Fruit fly (Drosophila melanogaster) whole organism, embryonic: Measurements from ENCODE around the gene neur.

Experiments used
- Blimp-1 ChIP-seq: fragments of 200-800 bp; sonication (Bioruptor generic); optimal IDR thresholded peaks from 3 replicates; lab custom pipeline; 2018; ENCODE audit warnings: missing biosample characterization, missing genetic modification characterization, mild to moderate bottlenecking, moderate library complexity, missing genetic modification reagents
- C15 ChIP-seq: fragments of 200-800 bp; sonication (Bioruptor generic); IDR thresholded peaks from 3 replicates; pipeline ENCODE4 v1.3.6; 2022; ENCODE audit warnings: missing biosample characterization, missing genetic modification characterization
- CG10654 ChIP-seq: fragments of 200-800 bp; sonication (Bioruptor generic); optimal IDR thresholded peaks from 2 replicates; lab custom pipeline; 2016; ENCODE audit warnings: missing biosample characterization, missing genetic modification characterization
- CG10959 ChIP-seq: fragments of 200-800 bp; sonication (Bioruptor generic); IDR thresholded peaks from 2 replicates; pipeline ENCODE4 v1.3.6; 2022; ENCODE audit warnings: missing biosample characterization, missing genetic modification characterization
- CG10979 ChIP-seq: fragments of 200-800 bp; sonication (Bioruptor generic); optimal IDR thresholded peaks from 2 replicates; lab custom pipeline; 2018; ENCODE audit warnings: missing biosample characterization, mild to moderate bottlenecking, missing genetic modification characterization, moderate library complexity
- CG11398 ChIP-seq: fragments of 200-800 bp; sonication (Bioruptor generic); optimal IDR thresholded peaks from 2 replicates; lab custom pipeline; 2016; ENCODE audit warnings: missing biosample characterization, missing genetic modification characterization
- CG11695 ChIP-seq: fragments of 200-800 bp; sonication (Bioruptor generic); IDR thresholded peaks from 3 replicates; pipeline ENCODE4 v1.3.6; 2022; ENCODE audit warnings: missing biosample characterization, missing genetic modification characterization
- CG12659 ChIP-seq: fragments of 200-800 bp; sonication (Bioruptor generic); optimal IDR thresholded peaks from 3 replicates; lab custom pipeline; 2017; ENCODE audit warnings: mild to moderate bottlenecking, missing biosample characterization, missing genetic modification reagents, missing genetic modification characterization
- CG12769 ChIP-seq: fragments of 200-800 bp; sonication (Bioruptor generic); optimal IDR thresholded peaks from 2 replicates; lab custom pipeline; 2019; ENCODE audit warnings: missing biosample characterization, mild to moderate bottlenecking, missing genetic modification characterization, moderate library complexity
- CG13287 ChIP-seq: fragments of 200-800 bp; sonication (Bioruptor generic); IDR thresholded peaks from 2 replicates; pipeline ENCODE4 v1.3.6; 2022; ENCODE audit warnings: missing biosample characterization, missing genetic modification characterization; ENCODE audit not compliant: partially characterized antibody
- CG13296 ChIP-seq: fragments of 200-800 bp; sonication (Bioruptor generic); optimal IDR thresholded peaks from 3 replicates; lab custom pipeline; 2018; ENCODE audit warnings: missing biosample characterization, mild to moderate bottlenecking, missing genetic modification characterization
- CG1602 ChIP-seq: fragments of 200-800 bp; sonication (Bioruptor generic); optimal IDR thresholded peaks from 3 replicates; lab custom pipeline; 2016; ENCODE audit warnings: missing biosample characterization, missing genetic modification characterization
- CG16813 ChIP-seq: fragments of 200-800 bp; sonication (Bioruptor generic); IDR thresholded peaks from 3 replicates; pipeline ENCODE4 v1.3.6; 2022; ENCODE audit warnings: missing biosample characterization, missing genetic modification characterization; ENCODE audit not compliant: partially characterized antibody
- CG17361 ChIP-seq: fragments of 200-800 bp; sonication (Bioruptor generic); IDR thresholded peaks from 3 replicates; pipeline ENCODE4 v1.3.6; 2022; ENCODE audit warnings: missing biosample characterization, missing genetic modification characterization
- CG30403 ChIP-seq: fragments of 200-800 bp; sonication (Bioruptor generic); optimal IDR thresholded peaks from 3 replicates; lab custom pipeline; 2016; ENCODE audit warnings: missing biosample characterization, missing genetic modification characterization
- CG3838 ChIP-seq: fragments of 200-800 bp; sonication (Bioruptor generic); optimal IDR thresholded peaks from 3 replicates; lab custom pipeline; 2016; ENCODE audit warnings: missing biosample characterization, missing genetic modification characterization
- CG6175 ChIP-seq: fragments of 200-800 bp; sonication (Bioruptor generic); IDR thresholded peaks from 3 replicates; pipeline ENCODE4 v1.3.6; 2022; ENCODE audit warnings: missing biosample characterization, missing genetic modification characterization
- CG6683 ChIP-seq: fragments of 200-800 bp; sonication (Bioruptor generic); optimal IDR thresholded peaks from 2 replicates; lab custom pipeline; 2017; ENCODE audit warnings: missing biosample characterization, mild to moderate bottlenecking, missing genetic modification characterization, missing genetic modification reagents
- CG7745 ChIP-seq: fragments of 200-800 bp; sonication (Bioruptor generic); optimal IDR thresholded peaks from 2 replicates; lab custom pipeline; 2018; ENCODE audit warnings: missing biosample characterization, mild to moderate bottlenecking, missing genetic modification characterization, moderate library complexity
- CG7786 ChIP-seq: fragments of 200-800 bp; sonication (Bioruptor generic); optimal IDR thresholded peaks from 2 replicates; lab custom pipeline; 2016; ENCODE audit warnings: missing biosample characterization, missing genetic modification characterization
- CG8290 ChIP-seq, 3 experiments: fragments of 200-800 bp; sonication (Bioruptor generic); optimal IDR thresholded peaks; 2 replicates each; lab custom pipeline; 2016 to 2019; ENCODE audit warnings: missing biosample characterization in 3 of 3, missing genetic modification characterization in 3 of 3, mild to moderate bottlenecking in 2 of 3, moderate library complexity in 1 of 3
- CG9797 ChIP-seq: fragments of 200-800 bp; sonication (Bioruptor generic); optimal IDR thresholded peaks from 3 replicates; lab custom pipeline; 2018; ENCODE audit warnings: missing biosample characterization, mild to moderate bottlenecking, missing genetic modification characterization
- Camta ChIP-seq: fragments of 200-800 bp; sonication (Bioruptor generic); optimal IDR thresholded peaks from 2 replicates; lab custom pipeline; 2016; ENCODE audit warnings: missing biosample characterization, missing genetic modification characterization
- Dbx ChIP-seq: fragments of 200-800 bp; sonication (Bioruptor generic); IDR thresholded peaks from 3 replicates; pipeline ENCODE4 v1.3.6; 2022; ENCODE audit warnings: missing biosample characterization, missing genetic modification characterization
- Dfd ChIP-seq, 2 experiments: fragments of >200 bp; optimal IDR thresholded peaks; 2 replicates each; lab custom pipeline; 2017; ENCODE audit warnings: missing biosample characterization in 2 of 2, missing genetic modification characterization in 2 of 2
- Dip2 ChIP-seq: fragments of 200-800 bp; sonication (Bioruptor generic); IDR thresholded peaks from 2 replicates; pipeline ENCODE4 v1.3.6; 2022; ENCODE audit warnings: missing biosample characterization, missing genetic modification characterization
- Ets65A ChIP-seq: fragments of 200-800 bp; sonication (Bioruptor generic); peaks from one replicate; lab custom pipeline; 2016; ENCODE audit warnings: missing biosample characterization, missing genetic modification characterization
- HLH4C ChIP-seq: fragments of 200-800 bp; sonication (Bioruptor generic); IDR thresholded peaks from 3 replicates; pipeline ENCODE4 v1.3.6; 2022; ENCODE audit warnings: missing biosample characterization, missing genetic modification characterization; ENCODE audit not compliant: partially characterized antibody
- HmgD ChIP-seq: fragments of 200-800 bp; sonication (Bioruptor generic); optimal IDR thresholded peaks from 3 replicates; lab custom pipeline; 2016; ENCODE audit warnings: missing biosample characterization, missing genetic modification characterization
- Hr39 ChIP-seq: fragments of >200 bp; optimal IDR thresholded peaks from 2 replicates; lab custom pipeline; 2017
- Spps ChIP-seq: fragments of 200-800 bp; sonication (Bioruptor generic); optimal IDR thresholded peaks from 2 replicates; lab custom pipeline; 2018; ENCODE audit warnings: missing biosample characterization, mild to moderate bottlenecking, missing genetic modification characterization
- Xbp1 ChIP-seq: fragments of 200-800 bp; sonication (Bioruptor generic); optimal IDR thresholded peaks from 3 replicates; lab custom pipeline; 2016; ENCODE audit warnings: missing biosample characterization, mild to moderate bottlenecking, missing genetic modification characterization
- aop ChIP-seq: fragments of 200-800 bp; sonication (Bioruptor generic); IDR thresholded peaks from 2 replicates; pipeline ENCODE4 v1.3.6; 2022; ENCODE audit warnings: missing biosample characterization, missing genetic modification characterization
- ap ChIP-seq: fragments of 200-800 bp; sonication (Bioruptor generic); IDR thresholded peaks from 2 replicates; pipeline ENCODE4 v1.3.6; 2022; ENCODE audit warnings: missing biosample characterization, missing genetic modification characterization
- caup ChIP-seq: fragments of 200-800 bp; sonication (Bioruptor generic); optimal IDR thresholded peaks from 3 replicates; lab custom pipeline; 2017; ENCODE audit warnings: missing biosample characterization, mild to moderate bottlenecking, missing genetic modification characterization, moderate library complexity; ENCODE audit not compliant: severe bottlenecking
- exex ChIP-seq: fragments of 200-800 bp; sonication (Bioruptor generic); optimal IDR thresholded peaks from 4 replicates; lab custom pipeline; 2018; ENCODE audit warnings: missing biosample characterization, mild to moderate bottlenecking, missing genetic modification characterization, moderate library complexity
- fd102C ChIP-seq: fragments of 200-800 bp; sonication (Bioruptor generic); optimal IDR thresholded peaks from 2 replicates; lab custom pipeline; 2018; ENCODE audit warnings: missing biosample characterization, mild to moderate bottlenecking, missing genetic modification characterization, moderate library complexity
- gce ChIP-seq: fragments of 200-800 bp; sonication (Bioruptor generic); IDR thresholded peaks from 3 replicates; pipeline ENCODE4 v1.3.6; 2022; ENCODE audit warnings: missing biosample characterization, missing genetic modification characterization
- gfzf ChIP-seq: fragments of 200-800 bp; sonication (Bioruptor generic); optimal IDR thresholded peaks from 2 replicates; lab custom pipeline; 2016; ENCODE audit warnings: missing biosample characterization, mild to moderate bottlenecking, missing genetic modification characterization, moderate library complexity
- grau ChIP-seq: fragments of 200-800 bp; optimal IDR thresholded peaks from 3 replicates; lab custom pipeline; 2019; ENCODE audit warnings: missing biosample characterization, mild to moderate bottlenecking, missing genetic modification characterization, moderate library complexity
- gsb-n ChIP-seq: fragments of 200-800 bp; sonication (Bioruptor generic); optimal IDR thresholded peaks from 3 replicates; lab custom pipeline; 2018; ENCODE audit warnings: missing biosample characterization, mild to moderate bottlenecking, missing genetic modification characterization
- klu ChIP-seq: fragments of 200-800 bp; sonication (Bioruptor generic); IDR thresholded peaks from 2 replicates; pipeline ENCODE4 v1.3.6; 2022; ENCODE audit warnings: missing biosample characterization, missing genetic modification characterization
- lola ChIP-seq, 3 experiments: fragments of >200 bp in 2 of 3; fragments of 200-800 bp in 1 of 3; sonication (Bioruptor generic) in 1 of 3; optimal IDR thresholded peaks; 2 replicates each; lab custom pipeline; 2017 to 2019; ENCODE audit warnings: missing biosample characterization in 3 of 3, missing genetic modification characterization in 3 of 3, mild to moderate bottlenecking in 1 of 3, moderate library complexity in 1 of 3
- onecut ChIP-seq: fragments of 200-800 bp; sonication (Bioruptor generic); IDR thresholded peaks from 2 replicates; pipeline ENCODE4 v1.3.6; 2022; ENCODE audit warnings: missing biosample characterization, missing genetic modification characterization
- prd ChIP-seq, 3 experiments: fragments of >200 bp in 2 of 3; fragments of 200-800 bp in 1 of 3; sonication (Bioruptor generic) in 1 of 3; optimal IDR thresholded peaks in 2 of 3; IDR thresholded peaks in 1 of 3; 2 replicates in 2 of 3; 3 replicates in 1 of 3; pipeline versions ENCODE4 v1.3.6 to Lab custom; 2017 to 2022; ENCODE audit warnings: missing biosample characterization in 1 of 3, missing genetic modification characterization in 1 of 3
- repo ChIP-seq: fragments of 200-800 bp; sonication (Bioruptor generic); optimal IDR thresholded peaks from 2 replicates; lab custom pipeline; 2016; ENCODE audit warnings: missing biosample characterization, missing genetic modification characterization
- scrt ChIP-seq: fragments of 200-800 bp; sonication (Bioruptor generic); optimal IDR thresholded peaks from 2 replicates; lab custom pipeline; 2018; ENCODE audit warnings: missing biosample characterization, mild to moderate bottlenecking, missing genetic modification characterization, moderate library complexity
- zfh2 ChIP-seq: fragments of 200-800 bp; sonication (Bioruptor generic); optimal IDR thresholded peaks from 2 replicates; lab custom pipeline; 2016; ENCODE audit warnings: missing biosample characterization, missing genetic modification characterization

The neur gene

DNA sequence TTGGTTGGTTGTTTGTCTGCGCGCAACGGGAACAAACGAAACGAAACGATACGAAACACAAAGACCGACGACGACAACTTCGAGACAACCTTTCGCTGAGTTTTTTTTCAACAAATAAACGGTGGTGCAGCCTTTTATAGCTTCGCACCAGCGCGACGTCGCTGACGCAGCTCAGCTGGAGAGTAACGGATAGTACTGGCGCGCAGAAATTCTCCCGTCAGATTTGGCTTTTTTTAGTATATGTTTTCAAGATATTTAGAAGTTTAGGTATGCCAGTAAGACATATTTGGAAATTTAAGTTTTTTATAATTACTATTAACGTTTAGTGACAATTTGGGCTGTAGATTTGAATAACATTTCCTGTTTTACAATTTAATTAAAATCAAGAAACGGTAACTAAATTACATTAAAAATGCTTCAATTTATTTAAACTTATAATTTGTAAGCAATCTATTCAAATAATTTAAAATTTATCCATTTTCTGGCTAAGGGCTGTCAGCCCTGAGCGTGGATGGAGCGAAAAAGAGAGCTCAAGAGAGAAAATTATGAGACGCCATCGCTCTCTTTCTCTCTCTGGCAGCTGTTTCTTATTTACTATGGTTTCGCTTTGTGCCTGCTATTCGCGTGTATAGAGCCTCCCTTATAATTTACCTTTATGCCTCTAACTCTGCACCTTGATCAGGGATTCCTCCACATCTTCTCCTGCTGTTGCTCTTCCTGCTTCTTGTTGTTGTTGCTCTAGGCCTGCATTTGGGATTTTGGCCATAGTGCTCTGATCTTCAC, 5.5 kb downstream of the neur start (continued):
- no peak for TF ChIP-seq aop
- peak; percentile 48 for TF ChIP-seq Spps (tag; lab: Kevin White, UChicago)
- TF ChIP-seq CG6175 (GFP tag; lab: Robert Waterston, UW), result no peak
- TF ChIP-seq CG10979 (tag; lab: Kevin White, UChicago), result peak; percentile 85
- peak; percentile 29 for TF ChIP-seq CG10654
- no peak for TF ChIP-seq Hr39
- peak; percentile 49 for TF ChIP-seq Camta
- TF ChIP-seq grau, result peak; percentile 90
- TF ChIP-seq scrt (GFP tag; lab: Kevin White, UChicago), result peak; percentile 82
- TF ChIP-seq CG10959 (GFP tag; lab: Robert Waterston, UW), result no peak
- no peak for TF ChIP-seq CG16813 (GFP tag; lab: Robert Waterston, UW)
- no peak for TF ChIP-seq CG9797 (GFP tag; lab: Kevin White, UChicago)
- peak; percentile 69 for TF ChIP-seq CG12769 (tag; lab: Kevin White, UChicago)
- TF ChIP-seq Blimp-1 (GFP tag; lab: Kevin White, UChicago), result peak; percentile 73
- 0 out of 3 replicates have a peak, but pooled peaks have one; percentile 55 for TF ChIP-seq gce (GFP tag; lab: Robert Waterston, UW)
- TF ChIP-seq CG13296 (GFP tag; lab: Kevin White, UChicago), result peak; percentile 88
- TF ChIP-seq zfh2 (GFP tag; lab: Kevin White, UChicago), result peak; percentile 36
- peak; percentile 91 for TF ChIP-seq CG12659 (GFP tag; lab: Kevin White, UChicago)
- peak; percentile 65 for TF ChIP-seq Xbp1
- TF ChIP-seq C15 (GFP tag; lab: Robert Waterston, UW), result 0 out of 3 replicates have a peak, but pooled peaks have one; percentile 44
- TF ChIP-seq CG1602, result peak; percentile 63
- peak; percentile 50 for TF ChIP-seq CG8290 (GFP tag; optimal IDR thresholded peaks at IDR 0.05; lab: Kevin White, UChicago)
- TF ChIP-seq CG8290 (tag; optimal IDR thresholded peaks at IDR 0.05; lab: Kevin White, UChicago), result peak; percentile 62 to 88
- peak; percentile 48; the same call in 1 of the 2 replicates for TF ChIP-seq klu
- TF ChIP-seq CG13287 (GFP tag; lab: Robert Waterston, UW), result peak; percentile 42; the same call in 1 of the 2 replicates
- TF ChIP-seq HmgD (GFP tag; lab: Kevin White, UChicago), result no peak
- TF ChIP-seq Dfd (GFP tag; optimal IDR thresholded peaks at IDR 0.05; lab: Kevin White, UChicago), result no peak
- peak; percentile 80 for TF ChIP-seq CG11695 (GFP tag; lab: Robert Waterston, UW)
- peak in 1 of 3 experiments; percentile 92 for TF ChIP-seq lola (GFP tag; optimal IDR thresholded peaks at IDR 0.05; lab: Kevin White, UChicago)
- TF ChIP-seq CG7745, result peak; percentile 65
- TF ChIP-seq Dbx (GFP tag; lab: Robert Waterston, UW), result peak; percentile 68
- TF ChIP-seq exex (tag; lab: Kevin White, UChicago), result peak; percentile 63
- no peak for TF ChIP-seq prd (optimal IDR thresholded peaks at IDR 0.05; lab: Kevin White, UChicago)
- TF ChIP-seq prd (GFP tag; IDR thresholded peaks at IDR 0.05; lab: Robert Waterston, UW), result no peak; the same call in 1 of the 3 replicates
- TF ChIP-seq CG6683 (GFP tag; lab: Kevin White, UChicago), result peak; percentile 85
- TF ChIP-seq fd102C (GFP tag; lab: Kevin White, UChicago), result no peak
- no peak for TF ChIP-seq Dip2 (GFP tag; lab: Robert Waterston, UW)
- TF ChIP-seq HLH4C (GFP tag; lab: Robert Waterston, UW), result no peak; the same call in 2 of the 3 replicates
- peak; percentile 94 for TF ChIP-seq CG17361
- TF ChIP-seq CG11398 (GFP tag; lab: Kevin White, UChicago), result no peak
- peak; percentile 83 for TF ChIP-seq caup (GFP tag; lab: Kevin White, UChicago)
- peak; percentile 88 for TF ChIP-seq CG30403
- TF ChIP-seq ap, result no peak
- TF ChIP-seq repo (GFP tag; lab: Kevin White, UChicago), result no peak
- peak; percentile 3 for TF ChIP-seq CG7786 (GFP tag; lab: Kevin White, UChicago)
- peak; percentile 60 for TF ChIP-seq onecut
- no peak for TF ChIP-seq Ets65A (GFP tag; lab: Kevin White, UChicago)
- no peak for TF ChIP-seq gfzf (GFP tag; lab: Kevin White, UChicago)
- peak; percentile 39 for TF ChIP-seq CG3838 (GFP tag; lab: Kevin White, UChicago)
- TF ChIP-seq gsb-n (tag; lab: Kevin White, UChicago), result peak; percentile 80
